Worm (Caenorhabditis elegans) whole organism, L1 larva: ENCODE measurements around the gene nlp-3.

Experiments used
- C34B4.2 ChIP-seq: sonication (generic microtip); optimal IDR thresholded peaks from 2 replicates; lab custom pipeline; 2017; ENCODE audit warnings: mild to moderate bottlenecking, missing genetic modification characterization, missing compliant biosample characterization
- F16B12.6 ChIP-seq: fragments of 150-350 bp; optimal IDR thresholded peaks from 2 replicates; lab custom pipeline; 2014; ENCODE audit warnings: missing biosample characterization, missing genetic modification characterization
- Y116A8C.19 ChIP-seq: sonication (generic microtip); optimal IDR thresholded peaks from 2 replicates; lab custom pipeline; 2016; ENCODE audit warnings: missing compliant biosample characterization, missing genetic modification characterization, borderline replicate concordance
- aha-1 ChIP-seq: fragments of 150-350 bp; optimal IDR thresholded peaks from 2 replicates; lab custom pipeline; 2014; ENCODE audit warnings: missing biosample characterization, missing genetic modification characterization
- alr-1 ChIP-seq: fragments of 200-800 bp; sonication (Bioruptor generic); optimal IDR thresholded peaks from 2 replicates; lab custom pipeline; 2018; ENCODE audit warnings: borderline replicate concordance, mild to moderate bottlenecking, missing genetic modification characterization, missing compliant biosample characterization
- ama-1 ChIP-seq: fragments of 150-350 bp; optimal IDR thresholded peaks from 2 replicates; lab custom pipeline; 2014
- blmp-1 ChIP-seq: fragments of 150-350 bp; optimal IDR thresholded peaks from 2 replicates; lab custom pipeline; 2014; ENCODE audit warnings: missing biosample characterization, missing genetic modification characterization
- ceh-63 ChIP-seq: fragments of 200-800 bp; sonication (Bioruptor generic); optimal IDR thresholded peaks from 2 replicates; lab custom pipeline; 2018; ENCODE audit warnings: mild to moderate bottlenecking, missing genetic modification characterization, missing compliant biosample characterization
- ceh-8 ChIP-seq: fragments of 200-800 bp; sonication (Bioruptor generic); optimal IDR thresholded peaks from 2 replicates; lab custom pipeline; 2018; ENCODE audit warnings: mild to moderate bottlenecking, missing genetic modification characterization, moderate library complexity, missing compliant biosample characterization
- ceh-82 ChIP-seq, 3 experiments: fragments of 150-350 bp in 1 of 3; sonication (generic microtip) in 2 of 3; optimal IDR thresholded peaks; 2 replicates each; lab custom pipeline; 2014 to 2017; ENCODE audit warnings: missing biosample characterization in 3 of 3, missing genetic modification characterization in 3 of 3
- ceh-90 ChIP-seq: sonication (generic microtip); optimal IDR thresholded peaks from 2 replicates; lab custom pipeline; 2016; ENCODE audit warnings: missing genetic modification characterization, missing compliant biosample characterization
- dpl-1 ChIP-seq, 3 experiments: fragments of 150-350 bp in 2 of 3; sonication (generic microtip) in 1 of 3; optimal IDR thresholded peaks; 2 replicates each; lab custom pipeline; 2014 to 2017; ENCODE audit warnings: missing biosample characterization in 3 of 3, missing genetic modification characterization in 3 of 3, missing genetic modification reagents in 3 of 3
- efl-1 ChIP-seq, 4 experiments: fragments of 150-350 bp; optimal IDR thresholded peaks in 3 of 4; peaks in 1 of 4; 1 replicate in 1 of 4; 2 replicates in 3 of 4; lab custom pipeline; 2014; ENCODE audit warnings: missing biosample characterization in 2 of 4, missing genetic modification characterization in 2 of 4, missing genetic modification reagents in 2 of 4
- egl-27 ChIP-seq, 2 experiments: fragments of 150-350 bp in 1 of 2; sonication (generic microtip); optimal IDR thresholded peaks; 3 replicates each; lab custom pipeline; 2017 to 2018; ENCODE audit warnings: missing biosample characterization in 2 of 2, missing genetic modification characterization in 2 of 2, missing genetic modification reagents in 2 of 2
- ets-5 ChIP-seq: fragments of 200-800 bp; sonication (Bioruptor generic); IDR thresholded peaks from 2 replicates; pipeline ENCODE4 v1.3.6; 2022; ENCODE audit warnings: missing genetic modification characterization, missing compliant biosample characterization
- fkh-10 ChIP-seq: sonication (generic microtip); optimal IDR thresholded peaks from 2 replicates; lab custom pipeline; 2017; ENCODE audit warnings: missing biosample characterization, missing genetic modification reagents, missing genetic modification characterization
- fkh-4 ChIP-seq: sonication (generic microtip); optimal IDR thresholded peaks from 2 replicates; lab custom pipeline; 2016; ENCODE audit warnings: missing compliant biosample characterization, missing genetic modification characterization, borderline replicate concordance
- hlh-17 ChIP-seq: fragments of 200-800 bp; sonication (Bioruptor generic); optimal IDR thresholded peaks from 2 replicates; lab custom pipeline; 2018; ENCODE audit warnings: missing genetic modification characterization, mild to moderate bottlenecking, missing compliant biosample characterization, moderate library complexity, borderline replicate concordance
- irx-1 ChIP-seq: sonication (generic microtip); optimal IDR thresholded peaks from 2 replicates; lab custom pipeline; 2016; ENCODE audit warnings: missing genetic modification characterization, missing compliant biosample characterization
- isw-1 ChIP-seq: fragments of 200-800 bp; sonication (Bioruptor generic); IDR thresholded peaks from 2 replicates; pipeline ENCODE4 v1.3.6; 2022; ENCODE audit warnings: missing genetic modification characterization, missing compliant biosample characterization
- jun-1 ChIP-seq: fragments of 150-350 bp; optimal IDR thresholded peaks from 2 replicates; lab custom pipeline; 2014; ENCODE audit warnings: missing biosample characterization, missing genetic modification reagents, missing genetic modification characterization
- lin-14 ChIP-seq: fragments of 200-800 bp; sonication (Bioruptor generic); optimal IDR thresholded peaks from 2 replicates; lab custom pipeline; 2018; ENCODE audit warnings: mild to moderate bottlenecking, missing genetic modification characterization, moderate library complexity, missing compliant biosample characterization
- lin-15B ChIP-seq: fragments of 150-350 bp; sonication (generic microtip); optimal IDR thresholded peaks from 3 replicates; lab custom pipeline; 2014; ENCODE audit warnings: missing biosample characterization, missing genetic modification characterization
- lin-35 ChIP-seq, 2 experiments: fragments of 150-350 bp; optimal IDR thresholded peaks; 2 replicates each; lab custom pipeline; 2014; ENCODE audit warnings: missing biosample characterization in 2 of 2, missing genetic modification characterization in 2 of 2, missing genetic modification reagents in 2 of 2
- lin-39 ChIP-seq: fragments of 150-350 bp; optimal IDR thresholded peaks from 2 replicates; lab custom pipeline; 2014; ENCODE audit warnings: missing biosample characterization, missing genetic modification reagents, missing genetic modification characterization
- mdl-1 ChIP-seq, 2 experiments: fragments of 150-350 bp; optimal IDR thresholded peaks; 2 replicates each; lab custom pipeline; 2014 to 2017; ENCODE audit warnings: missing biosample characterization in 2 of 2, missing genetic modification characterization in 2 of 2, inconsistent platforms in 1 of 2
- mef-2 ChIP-seq: fragments of 150-350 bp; optimal IDR thresholded peaks from 2 replicates; lab custom pipeline; 2014; ENCODE audit warnings: missing biosample characterization, missing genetic modification characterization
- nhr-11 ChIP-seq: fragments of 150-350 bp; optimal IDR thresholded peaks from 2 replicates; lab custom pipeline; 2014; ENCODE audit warnings: missing biosample characterization, missing genetic modification characterization
- nhr-12 ChIP-seq: sonication (generic microtip); optimal IDR thresholded peaks from 2 replicates; lab custom pipeline; 2017; ENCODE audit warnings: missing biosample characterization, missing genetic modification characterization
- nhr-19 ChIP-seq: fragments of 200-800 bp; sonication (Bioruptor generic); conservative IDR thresholded peaks from 2 replicates; pipeline ENCODE4 v1.3.6; 2022; ENCODE audit warnings: missing genetic modification characterization, missing compliant biosample characterization
- nhr-20 ChIP-seq: sonication (generic microtip); optimal IDR thresholded peaks from 2 replicates; lab custom pipeline; 2016; ENCODE audit warnings: mild to moderate bottlenecking, missing genetic modification characterization, missing compliant biosample characterization
- nhr-237 ChIP-seq: fragments of 150-350 bp; optimal IDR thresholded peaks from 2 replicates; lab custom pipeline; 2014; ENCODE audit warnings: missing biosample characterization, missing genetic modification characterization
- nhr-47 ChIP-seq: sonication (generic microtip); optimal IDR thresholded peaks from 2 replicates; lab custom pipeline; 2016; ENCODE audit warnings: mild to moderate bottlenecking, missing genetic modification characterization, moderate library complexity, missing compliant biosample characterization
- nhr-71 ChIP-seq: sonication (generic microtip); optimal IDR thresholded peaks from 2 replicates; lab custom pipeline; 2016; ENCODE audit warnings: mild to moderate bottlenecking, missing genetic modification characterization, moderate library complexity, missing compliant biosample characterization
- nhr-76 ChIP-seq: sonication (generic microtip); optimal IDR thresholded peaks from 2 replicates; lab custom pipeline; 2017; ENCODE audit warnings: missing biosample characterization, missing genetic modification characterization
- nhr-85 ChIP-seq: sonication (generic microtip); peaks from one replicate; lab custom pipeline; 2016; ENCODE audit warnings: missing genetic modification characterization, inconsistent platforms, missing compliant biosample characterization
- nhr-90 ChIP-seq: sonication (generic microtip); optimal IDR thresholded peaks from 2 replicates; lab custom pipeline; 2016; ENCODE audit warnings: mild to moderate bottlenecking, missing genetic modification characterization, missing compliant biosample characterization; ENCODE audit not compliant: poor library complexity
- pag-3 ChIP-seq: sonication (generic microtip); optimal IDR thresholded peaks from 2 replicates; lab custom pipeline; 2017; ENCODE audit warnings: missing genetic modification characterization, mild to moderate bottlenecking, missing compliant biosample characterization, antibody characterized with exemption, borderline replicate concordance; ENCODE audit not compliant: insufficient read depth
- pqm-1 ChIP-seq: sonication (generic microtip); optimal IDR thresholded peaks from 3 replicates; lab custom pipeline; 2017; ENCODE audit warnings: missing biosample characterization, missing genetic modification characterization
- rnt-1 ChIP-seq: sonication (generic microtip); optimal IDR thresholded peaks from 2 replicates; lab custom pipeline; 2016; ENCODE audit warnings: mild to moderate bottlenecking, missing genetic modification characterization, moderate library complexity, missing compliant biosample characterization
- snpc-4 ChIP-seq: fragments of 150-350 bp; optimal IDR thresholded peaks from 2 replicates; lab custom pipeline; 2014; ENCODE audit warnings: missing biosample characterization, missing genetic modification characterization
- snu-23 ChIP-seq: sonication (generic microtip); optimal IDR thresholded peaks from 2 replicates; lab custom pipeline; 2016; ENCODE audit warnings: missing genetic modification characterization, missing compliant biosample characterization
- sox-4 ChIP-seq: sonication (generic microtip); optimal IDR thresholded peaks from 2 replicates; lab custom pipeline; 2016; ENCODE audit warnings: missing genetic modification characterization, missing compliant biosample characterization
- sup-37 ChIP-seq: fragments of 200-800 bp; sonication (Bioruptor generic); optimal IDR thresholded peaks from 2 replicates; lab custom pipeline; 2018; ENCODE audit warnings: mild to moderate bottlenecking, missing genetic modification characterization, missing compliant biosample characterization
- tlp-1 ChIP-seq: fragments of 150-350 bp; optimal IDR thresholded peaks from 2 replicates; lab custom pipeline; 2014; ENCODE audit warnings: missing biosample characterization, missing genetic modification characterization
- unc-86 ChIP-seq: sonication (generic microtip); optimal IDR thresholded peaks from 2 replicates; lab custom pipeline; 2016; ENCODE audit warnings: missing genetic modification characterization, missing compliant biosample characterization
- xbp-1 ChIP-seq: sonication (generic microtip); optimal IDR thresholded peaks from 2 replicates; lab custom pipeline; 2016; ENCODE audit warnings: missing genetic modification characterization, missing compliant biosample characterization
- zag-1 ChIP-seq: fragments of 150-350 bp; optimal IDR thresholded peaks from 2 replicates; lab custom pipeline; 2014; ENCODE audit warnings: missing biosample characterization, missing genetic modification characterization
- ztf-11 ChIP-seq, 2 experiments: sonication (generic microtip); optimal IDR thresholded peaks; 2 replicates each; lab custom pipeline; 2016 to 2017; ENCODE audit warnings: missing genetic modification characterization in 2 of 2, missing biosample characterization in 1 of 2, missing compliant biosample characterization in 1 of 2
- ztf-4 ChIP-seq: fragments of 150-350 bp; optimal IDR thresholded peaks from 2 replicates; lab custom pipeline; 2014; ENCODE audit warnings: missing biosample characterization, missing genetic modification characterization

nlp-3 gene

DNA sequence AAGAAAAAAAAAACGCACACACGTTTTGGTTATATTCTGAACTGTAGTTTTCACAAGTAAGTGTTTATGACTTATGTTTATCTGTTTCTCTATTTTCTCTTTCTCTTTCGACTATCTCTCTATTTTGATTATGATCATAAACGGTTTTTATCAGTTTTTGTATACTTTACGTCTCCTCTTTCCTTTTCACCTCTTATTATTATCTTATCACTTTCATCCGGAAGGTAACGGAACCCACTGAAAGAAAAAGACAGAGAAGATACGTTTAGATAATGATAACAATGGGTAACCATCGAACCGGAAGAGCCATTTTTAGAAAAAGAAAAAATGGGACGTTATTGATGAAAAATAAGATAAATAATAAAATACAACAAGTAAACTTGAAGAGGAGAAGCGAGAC lies 12.6 kb downstream of the nlp-3 start (continued):
- TF ChIP-seq nhr-237 (tag; lab: Kevin White, UChicago) (no peak), nhr-19 (GFP tag; lab: Robert Waterston, UW) (peak; percentile 28; the same call in 1 of the 2 replicates), zag-1 (tag; lab: Kevin White, UChicago) (no peak), mef-2 (no peak), nhr-90 (tag; lab: Kevin White, UChicago) (peak; percentile 52), xbp-1 (tag; lab: Kevin White, UChicago) (no peak), lin-14 (peak; percentile 72), aha-1 (tag; lab: Kevin White, UChicago) (no peak), jun-1 (tag; lab: Kevin White, UChicago) (peak; percentile 80), blmp-1 (tag; lab: Kevin White, UChicago) (peak; percentile 74), nhr-71 (tag; lab: Kevin White, UChicago) (peak; percentile 53), nhr-76 (tag; lab: Kevin White, UChicago) (no peak), nhr-20 (tag; lab: Kevin White, UChicago) (peak; percentile 63), tlp-1 (tag; lab: Kevin White, UChicago) (peak; percentile 68), sox-4 (no peak), alr-1 (tag; lab: Kevin White, UChicago) (no peak), ztf-4 (tag; lab: Kevin White, UChicago) (no peak), snpc-4 (no peak), fkh-4 (tag; lab: Kevin White, UChicago) (no peak)

DNA sequence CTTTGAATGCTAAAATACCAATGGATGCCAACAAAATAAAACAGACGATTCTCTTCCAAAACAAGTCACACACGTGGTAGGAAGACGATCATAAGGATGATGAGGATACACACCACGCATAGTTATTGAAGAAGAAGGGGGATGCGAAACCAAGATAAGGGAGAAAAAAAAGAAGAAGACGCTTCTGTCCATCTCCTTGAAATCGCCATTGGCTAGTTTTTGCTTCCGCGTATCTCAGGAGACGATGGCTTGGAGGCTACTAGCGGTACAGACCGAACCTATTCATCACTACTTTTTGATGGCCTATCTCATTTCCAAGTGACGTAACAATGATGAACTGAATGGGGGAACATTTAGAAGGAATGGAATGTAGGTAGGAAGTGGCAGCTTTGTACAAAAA lies 13.9 kb downstream of the nlp-3 start:
- TF ChIP-seq blmp-1 (tag; lab: Kevin White, UChicago), result peak; percentile 61
- no peak for TF ChIP-seq egl-27 (tag; optimal IDR thresholded peaks at IDR 0.05; lab: Kevin White, UChicago)
- TF ChIP-seq nhr-47, result peak; percentile 8
- no peak for TF ChIP-seq ets-5 (GFP tag; lab: Robert Waterston, UW)
- TF ChIP-seq lin-15B (tag; lab: Kevin White, UChicago), result no peak
- peak; percentile 45 for TF ChIP-seq nhr-71 (tag; lab: Kevin White, UChicago)
- peak in 1 of 2 experiments; percentile 74 for TF ChIP-seq mdl-1 (tag; optimal IDR thresholded peaks at IDR 0.05; lab: Kevin White, UChicago)
- TF ChIP-seq C34B4.2, result no peak
- TF ChIP-seq rnt-1 (tag; lab: Kevin White, UChicago), result peak; percentile 13
- TF ChIP-seq Y116A8C.19 (tag; lab: Kevin White, UChicago), result no peak
- no peak for TF ChIP-seq ceh-8 (GFP tag; lab: Kevin White, UChicago)
- no peak for TF ChIP-seq nhr-19 (GFP tag; lab: Robert Waterston, UW)
- TF ChIP-seq unc-86, result no peak
- no peak for TF ChIP-seq ztf-11 (tag; optimal IDR thresholded peaks at IDR 0.05; lab: Kevin White, UChicago)
- no peak for TF ChIP-seq nhr-237 (tag; lab: Kevin White, UChicago)
- TF ChIP-seq lin-39 (tag; lab: Kevin White, UChicago), result no peak
- TF ChIP-seq sup-37 (GFP tag; lab: Kevin White, UChicago), result no peak
- no peak for TF ChIP-seq irx-1 (tag; lab: Kevin White, UChicago)
- TF ChIP-seq isw-1, result no peak
- no peak for TF ChIP-seq nhr-11 (tag; lab: Kevin White, UChicago)
- TF ChIP-seq ceh-82 (tag; optimal IDR thresholded peaks at IDR 0.05; lab: Kevin White, UChicago), result peak in 1 of 3 experiments; percentile 13
- peak; percentile 44 for TF ChIP-seq snu-23 (GFP tag; lab: Kevin White, UChicago)
- no peak for TF ChIP-seq snpc-4
- no peak for TF ChIP-seq pag-3 (tag; lab: Kevin White, UChicago)
- TF ChIP-seq F16B12.6 (tag; lab: Kevin White, UChicago), result no peak
- TF ChIP-seq dpl-1 (GFP tag; optimal IDR thresholded peaks at IDR 0.05; lab: Kevin White, UChicago), result peak in 1 of 3 experiments; percentile 2
- no peak for TF ChIP-seq fkh-10 (GFP tag; lab: Kevin White, UChicago)
- peak; percentile 70 for TF ChIP-seq lin-14
- TF ChIP-seq ama-1 (lab: Kevin White, UChicago), result no peak
- no peak for TF ChIP-seq ceh-63 (GFP tag; lab: Kevin White, UChicago)
- no peak for TF ChIP-seq nhr-12
- TF ChIP-seq ceh-90 (tag; lab: Kevin White, UChicago), result no peak
- no peak for TF ChIP-seq pqm-1 (tag; lab: Kevin White, UChicago)
- TF ChIP-seq nhr-85, result peak; percentile 92
- TF ChIP-seq lin-35 (GFP tag; optimal IDR thresholded peaks at IDR 0.05; lab: Kevin White, UChicago), result peak in 1 of 2 experiments; percentile 57
- no peak for TF ChIP-seq efl-1 (optimal IDR thresholded peaks at IDR 0.05; lab: Kevin White, UChicago)
- no peak for TF ChIP-seq efl-1 (GFP tag; optimal IDR thresholded peaks at IDR 0.05 in 1 of 2; lab: Kevin White, UChicago)
- no peak for TF ChIP-seq hlh-17
